Worm (Caenorhabditis elegans) whole organism, mixed stage, embryonic: ENCODE data around the gene Y37E11AM.4.

ENCODE experiments used
- blmp-1 ChIP-seq: fragments of 150-350 bp; optimal IDR thresholded peaks from 2 replicates; lab custom pipeline; 2014; ENCODE audit warnings: missing biosample characterization, missing genetic modification characterization
- drap-1 ChIP-seq: fragments of 200-800 bp; sonication (Bioruptor generic); optimal IDR thresholded peaks from 3 replicates; lab custom pipeline; 2018; ENCODE audit warnings: mild to moderate bottlenecking, missing genetic modification characterization, missing compliant biosample characterization
- elt-3 ChIP-seq: fragments of 150-350 bp; optimal IDR thresholded peaks from 2 replicates; lab custom pipeline; 2014; ENCODE audit warnings: missing biosample characterization, missing genetic modification characterization
- ham-2 ChIP-seq: fragments of 200-800 bp; sonication (Bioruptor generic); optimal IDR thresholded peaks from 2 replicates; lab custom pipeline; 2018; ENCODE audit warnings: mild to moderate bottlenecking, missing genetic modification characterization, missing compliant biosample characterization
- lin-13 ChIP-seq: fragments of 150-350 bp; optimal IDR thresholded peaks from 2 replicates; lab custom pipeline; 2014; ENCODE audit warnings: missing biosample characterization, missing genetic modification characterization
- lin-32 ChIP-seq: fragments of 200-800 bp; sonication (Bioruptor generic); optimal IDR thresholded peaks from 2 replicates; lab custom pipeline; 2018; ENCODE audit warnings: mild to moderate bottlenecking, missing genetic modification characterization, missing compliant biosample characterization
- lsy-2 ChIP-seq: fragments of 150-350 bp; optimal IDR thresholded peaks from 2 replicates; lab custom pipeline; 2014; ENCODE audit warnings: missing biosample characterization, missing genetic modification characterization
- mab-5 ChIP-seq: fragments of 150-350 bp; optimal IDR thresholded peaks from 2 replicates; lab custom pipeline; 2014; ENCODE audit warnings: missing biosample characterization, missing genetic modification characterization
- nhr-12 ChIP-seq: fragments of 150-350 bp; optimal IDR thresholded peaks from 2 replicates; lab custom pipeline; 2014; ENCODE audit warnings: missing biosample characterization, missing genetic modification characterization
- nhr-76 ChIP-seq: sonication (generic microtip); optimal IDR thresholded peaks from 2 replicates; lab custom pipeline; 2017; ENCODE audit warnings: missing biosample characterization, missing genetic modification characterization
- unc-39 ChIP-seq: fragments of 150-350 bp; optimal IDR thresholded peaks from 2 replicates; lab custom pipeline; 2014; ENCODE audit warnings: missing biosample characterization, missing genetic modification characterization
- unc-62 ChIP-seq: fragments of 150-350 bp; optimal IDR thresholded peaks from 2 replicates; lab custom pipeline; 2014; ENCODE audit warnings: missing biosample characterization, missing genetic modification reagents, missing genetic modification characterization
- zip-8 ChIP-seq: fragments of 150-350 bp; optimal IDR thresholded peaks from 2 replicates; lab custom pipeline; 2014; ENCODE audit warnings: missing biosample characterization, missing genetic modification characterization

- TF ChIP-seq elt-3 (tag; lab: Kevin White, UChicago): no peak
- TF ChIP-seq drap-1 (GFP tag; lab: Kevin White, UChicago): no peak
- TF ChIP-seq ham-2: no peak
- no peak for TF ChIP-seq lin-32 (GFP tag; lab: Kevin White, UChicago)
- no peak for TF ChIP-seq unc-62
- no peak for TF ChIP-seq mab-5 (tag; lab: Kevin White, UChicago)
- TF ChIP-seq blmp-1: no peak
- TF ChIP-seq lsy-2 (tag; lab: Kevin White, UChicago): peak; percentile 71
- TF ChIP-seq nhr-12: no peak
- no peak for TF ChIP-seq nhr-76 (tag; lab: Kevin White, UChicago)
- TF ChIP-seq lin-13: peak; percentile 28
- no peak for TF ChIP-seq unc-39 (tag; lab: Kevin White, UChicago)
- TF ChIP-seq zip-8 (tag; lab: Kevin White, UChicago): no peak
These were observed 3.3 kb upstream of the Y37E11AM.4 start, which contains the start of gene smgl-2 for ce11 chrIV:3725845-3726244.
